Worm (Caenorhabditis elegans): Measurements from ENCODE around the gene R10H10.4.

- TF ChIP-seq nhr-11 (tag; optimal IDR thresholded peaks at IDR 0.05): no peak
- peak; percentile 20 for TF ChIP-seq ztf-4 (tag; optimal IDR thresholded peaks at IDR 0.05)
- no peak for TF ChIP-seq nhr-6 (tag; optimal IDR thresholded peaks at IDR 0.05)
- no peak for TF ChIP-seq skn-1 (tag; optimal IDR thresholded peaks at IDR 0.05)
- no peak for TF ChIP-seq sma-3 (GFP tag; optimal IDR thresholded peaks at IDR 0.05)
- no peak for TF ChIP-seq unc-55 (GFP tag; optimal IDR thresholded peaks at IDR 0.05)
Observed at ce11 chrIV:10344621-10345020, 50.1 kb downstream of the R10H10.4 start.

All from whole organism, L2 larva.